Worm (Caenorhabditis elegans) whole organism, L2 larva: Measurements from ENCODE around the gene egl-38.

Experiments
- C34F6.9 ChIP-seq: fragments of 150-350 bp; optimal IDR thresholded peaks from 2 replicates; lab custom pipeline; 2014; ENCODE audit warnings: missing biosample characterization, missing genetic modification characterization
- F13H6.1 ChIP-seq: sonication (generic microtip); optimal IDR thresholded peaks from 2 replicates; lab custom pipeline; 2016; ENCODE audit warnings: missing genetic modification characterization, missing compliant biosample characterization
- R02D3.7 ChIP-seq: fragments of 150-350 bp; optimal IDR thresholded peaks from 2 replicates; lab custom pipeline; 2014; ENCODE audit warnings: missing biosample characterization, missing genetic modification characterization
- Y55F3AM.14 ChIP-seq: fragments of 200-800 bp; sonication (Bioruptor generic); optimal IDR thresholded peaks from 2 replicates; lab custom pipeline; 2018; ENCODE audit warnings: mild to moderate bottlenecking, missing genetic modification characterization, missing compliant biosample characterization
- ZK546.5 ChIP-seq: sonication (generic microtip); optimal IDR thresholded peaks from 2 replicates; lab custom pipeline; 2017; ENCODE audit warnings: missing biosample characterization, missing genetic modification characterization
- aly-2 ChIP-seq: fragments of 150-350 bp; optimal IDR thresholded peaks from 2 replicates; lab custom pipeline; 2014; ENCODE audit warnings: missing biosample characterization, missing genetic modification characterization
- ama-1 ChIP-seq: fragments of 150-350 bp; optimal IDR thresholded peaks from 2 replicates; lab custom pipeline; 2018; ENCODE audit warnings: inconsistent platforms
- ceh-16 ChIP-seq: fragments of 150-350 bp; optimal IDR thresholded peaks from 2 replicates; lab custom pipeline; 2014; ENCODE audit warnings: missing biosample characterization, missing genetic modification characterization
- ceh-82 ChIP-seq: fragments of 150-350 bp; optimal IDR thresholded peaks from 2 replicates; lab custom pipeline; 2014; ENCODE audit warnings: missing biosample characterization, missing genetic modification characterization
- crh-2 ChIP-seq: sonication (generic microtip); optimal IDR thresholded peaks from 2 replicates; lab custom pipeline; 2017; ENCODE audit warnings: missing biosample characterization, missing genetic modification characterization
- dmd-4 ChIP-seq: sonication (generic microtip); optimal IDR thresholded peaks from 2 replicates; lab custom pipeline; 2017; ENCODE audit warnings: missing biosample characterization, missing genetic modification characterization
- egl-27 ChIP-seq: sonication (generic microtip); optimal IDR thresholded peaks from 3 replicates; lab custom pipeline; 2017; ENCODE audit warnings: missing biosample characterization, missing genetic modification reagents, missing genetic modification characterization
- elt-1 ChIP-seq: fragments of 150-350 bp; optimal IDR thresholded peaks from 2 replicates; lab custom pipeline; 2014; ENCODE audit warnings: missing biosample characterization, missing genetic modification characterization
- elt-3 ChIP-seq: sonication (generic microtip); optimal IDR thresholded peaks from 2 replicates; lab custom pipeline; 2017; ENCODE audit warnings: missing biosample characterization, missing genetic modification characterization
- fos-1 ChIP-seq: fragments of 150-350 bp; optimal IDR thresholded peaks from 2 replicates; lab custom pipeline; 2014; ENCODE audit warnings: missing biosample characterization, missing genetic modification characterization
- gmeb-1 ChIP-seq: fragments of 150-350 bp; optimal IDR thresholded peaks from 2 replicates; lab custom pipeline; 2014; ENCODE audit warnings: missing biosample characterization, missing genetic modification characterization
- lin-11 ChIP-seq: fragments of 150-350 bp; sonication (generic microtip); optimal IDR thresholded peaks from 2 replicates; lab custom pipeline; 2014; ENCODE audit warnings: missing biosample characterization, missing genetic modification characterization, inconsistent platforms, mixed read lengths
- lin-13 ChIP-seq: fragments of 150-350 bp; optimal IDR thresholded peaks from 2 replicates; lab custom pipeline; 2014; ENCODE audit warnings: missing biosample characterization, missing genetic modification reagents, missing genetic modification characterization
- lin-39 ChIP-seq: fragments of 150-350 bp; optimal IDR thresholded peaks from 2 replicates; lab custom pipeline; 2014; ENCODE audit warnings: missing biosample characterization, missing genetic modification reagents, missing genetic modification characterization
- lsy-2 ChIP-seq, 2 experiments: fragments of 150-350 bp in 1 of 2; sonication (generic microtip) in 1 of 2; optimal IDR thresholded peaks; 2 replicates each; lab custom pipeline; 2014 to 2017; ENCODE audit warnings: missing biosample characterization in 2 of 2, missing genetic modification characterization in 2 of 2
- mab-5 ChIP-seq: fragments of 150-350 bp; optimal IDR thresholded peaks from 2 replicates; lab custom pipeline; 2014; ENCODE audit warnings: missing biosample characterization, missing genetic modification characterization
- mbf-1 ChIP-seq: sonication (generic microtip); optimal IDR thresholded peaks from 2 replicates; lab custom pipeline; 2017; ENCODE audit warnings: missing biosample characterization, missing genetic modification characterization
- mdl-1 ChIP-seq, 2 experiments: fragments of 150-350 bp in 1 of 2; sonication (generic microtip) in 1 of 2; optimal IDR thresholded peaks; 2 replicates each; lab custom pipeline; 2017; ENCODE audit warnings: missing biosample characterization in 2 of 2, missing genetic modification characterization in 2 of 2
- nhr-10 ChIP-seq: sonication (generic microtip); optimal IDR thresholded peaks from 2 replicates; lab custom pipeline; 2017; ENCODE audit warnings: missing biosample characterization, missing genetic modification characterization
- nhr-11 ChIP-seq: fragments of 150-350 bp; optimal IDR thresholded peaks from 2 replicates; lab custom pipeline; 2014; ENCODE audit warnings: missing biosample characterization, missing genetic modification characterization
- nhr-12 ChIP-seq: fragments of 150-350 bp; optimal IDR thresholded peaks from 2 replicates; lab custom pipeline; 2014; ENCODE audit warnings: missing biosample characterization, missing genetic modification characterization
- nhr-129 ChIP-seq: fragments of 150-350 bp; optimal IDR thresholded peaks from 2 replicates; lab custom pipeline; 2014; ENCODE audit warnings: missing biosample characterization, missing genetic modification characterization
- nhr-21 ChIP-seq: fragments of 150-350 bp; optimal IDR thresholded peaks from 2 replicates; lab custom pipeline; 2014; ENCODE audit warnings: missing biosample characterization, missing genetic modification characterization
- nhr-23 ChIP-seq: fragments of 150-350 bp; optimal IDR thresholded peaks from 2 replicates; lab custom pipeline; 2014; ENCODE audit warnings: missing biosample characterization, missing genetic modification reagents, missing genetic modification characterization
- nhr-237 ChIP-seq: fragments of 150-350 bp; optimal IDR thresholded peaks from 2 replicates; lab custom pipeline; 2014; ENCODE audit warnings: missing biosample characterization, missing genetic modification characterization
- nhr-25 ChIP-seq: fragments of 150-350 bp; sonication (generic microtip); optimal IDR thresholded peaks from 3 replicates; lab custom pipeline; 2014; ENCODE audit warnings: missing biosample characterization, missing genetic modification characterization
- nhr-6 ChIP-seq: fragments of 150-350 bp; optimal IDR thresholded peaks from 2 replicates; lab custom pipeline; 2014; ENCODE audit warnings: missing biosample characterization, missing genetic modification characterization
- nhr-77 ChIP-seq: fragments of 150-350 bp; optimal IDR thresholded peaks from 2 replicates; lab custom pipeline; 2014; ENCODE audit warnings: missing biosample characterization, missing genetic modification characterization
- peb-1 ChIP-seq: fragments of 150-350 bp; optimal IDR thresholded peaks from 2 replicates; lab custom pipeline; 2014; ENCODE audit warnings: missing biosample characterization, missing genetic modification characterization
- sem-4 ChIP-seq: fragments of 150-350 bp; optimal IDR thresholded peaks from 2 replicates; lab custom pipeline; 2014; ENCODE audit warnings: missing biosample characterization, missing genetic modification reagents, missing genetic modification characterization
- skn-1 ChIP-seq: sonication (generic microtip); optimal IDR thresholded peaks from 2 replicates; lab custom pipeline; 2017; ENCODE audit warnings: missing biosample characterization, missing genetic modification characterization
- sma-9 ChIP-seq, 2 experiments: fragments of 150-350 bp in 1 of 2; sonication (generic microtip) in 1 of 2; optimal IDR thresholded peaks; 2 replicates each; lab custom pipeline; 2014 to 2016; ENCODE audit warnings: missing genetic modification characterization in 2 of 2, mild to moderate bottlenecking in 1 of 2, missing biosample characterization in 1 of 2, missing compliant biosample characterization in 1 of 2, missing genetic modification reagents in 1 of 2, moderate library complexity in 1 of 2
- snpc-4 ChIP-seq: fragments of 150-350 bp; optimal IDR thresholded peaks from 2 replicates; lab custom pipeline; 2014; ENCODE audit warnings: missing biosample characterization, missing genetic modification characterization
- unc-39 ChIP-seq: fragments of 150-350 bp; optimal IDR thresholded peaks from 2 replicates; lab custom pipeline; 2014; ENCODE audit warnings: missing biosample characterization, missing genetic modification characterization
- unc-55 ChIP-seq: fragments of 150-350 bp; sonication (generic microtip); optimal IDR thresholded peaks from 3 replicates; lab custom pipeline; 2014; ENCODE audit warnings: missing biosample characterization, missing genetic modification reagents, missing genetic modification characterization
- unc-62 ChIP-seq: fragments of 150-350 bp; optimal IDR thresholded peaks from 2 replicates; lab custom pipeline; 2014; ENCODE audit warnings: missing biosample characterization, missing genetic modification reagents, missing genetic modification characterization
- zag-1 ChIP-seq: fragments of 150-350 bp; optimal IDR thresholded peaks from 2 replicates; lab custom pipeline; 2014; ENCODE audit warnings: missing biosample characterization, missing genetic modification characterization
- ztf-1 ChIP-seq: fragments of 200-800 bp; sonication (Bioruptor generic); conservative IDR thresholded peaks from 2 replicates; pipeline ENCODE4 v1.3.6; 2022; ENCODE audit warnings: missing genetic modification characterization, missing compliant biosample characterization
- ztf-11 ChIP-seq: sonication (generic microtip); optimal IDR thresholded peaks from 2 replicates; lab custom pipeline; 2017; ENCODE audit warnings: missing biosample characterization, missing genetic modification characterization
- ztf-4 ChIP-seq: fragments of 150-350 bp; optimal IDR thresholded peaks from 2 replicates; lab custom pipeline; 2014; ENCODE audit warnings: missing biosample characterization, missing genetic modification characterization

The egl-38 gene

ce11 chrIV:10066456-10066855, 43.9 kb downstream of the egl-38 start:
- TF ChIP-seq lin-11 (tag; lab: Kevin White, UChicago) (no peak), fos-1 (tag; lab: Kevin White, UChicago) (peak; percentile 61)

- peak; percentile 3 for TF ChIP-seq lin-39 (tag; lab: Kevin White, UChicago)
- TF ChIP-seq aly-2 (tag; lab: Kevin White, UChicago): no peak
- no peak for TF ChIP-seq unc-55 (GFP tag; lab: Kevin White, UChicago)
- TF ChIP-seq nhr-237: no peak
- no peak for TF ChIP-seq nhr-12
- no peak for TF ChIP-seq C34F6.9 (tag; lab: Kevin White, UChicago)
- TF ChIP-seq mab-5 (tag; lab: Kevin White, UChicago): peak; percentile 68
- TF ChIP-seq ztf-11 (tag; lab: Kevin White, UChicago): no peak
- peak; percentile 12 for TF ChIP-seq nhr-129
- no peak for TF ChIP-seq egl-27 (tag; lab: Kevin White, UChicago)
- TF ChIP-seq R02D3.7 (tag; lab: Kevin White, UChicago): no peak
- TF ChIP-seq nhr-23 (tag; lab: Kevin White, UChicago): no peak
- TF ChIP-seq sma-9 (GFP tag; optimal IDR thresholded peaks at IDR 0.05; lab: Kevin White, UChicago): no peak
- TF ChIP-seq sma-9 (tag; optimal IDR thresholded peaks at IDR 0.05; lab: Kevin White, UChicago): no peak
- no peak for TF ChIP-seq peb-1
- no peak for TF ChIP-seq snpc-4 (tag; lab: Kevin White, UChicago)
Observed at ce11 chrIV:10065159-10065558, 45.2 kb downstream of the egl-38 start.

- TF ChIP-seq snpc-4 (tag; lab: Kevin White, UChicago): no peak
- TF ChIP-seq mab-5 (tag; lab: Kevin White, UChicago): no peak
- TF ChIP-seq nhr-10 (tag; lab: Kevin White, UChicago): no peak
- no peak for TF ChIP-seq nhr-21 (tag; lab: Kevin White, UChicago)
- no peak for TF ChIP-seq ztf-11 (tag; lab: Kevin White, UChicago)
- no peak for TF ChIP-seq skn-1 (tag; lab: Kevin White, UChicago)
- TF ChIP-seq crh-2 (tag; lab: Kevin White, UChicago): no peak
- TF ChIP-seq unc-39 (tag; lab: Kevin White, UChicago): no peak
- no peak for TF ChIP-seq ztf-4 (tag; lab: Kevin White, UChicago)
- no peak for TF ChIP-seq nhr-11
- no peak for TF ChIP-seq Y55F3AM.14
- TF ChIP-seq lin-13: no peak
- TF ChIP-seq elt-1 (tag; lab: Kevin White, UChicago): no peak
- TF ChIP-seq nhr-77 (tag; lab: Kevin White, UChicago): no peak
- TF ChIP-seq sem-4: no peak
- no peak for TF ChIP-seq egl-27 (tag; lab: Kevin White, UChicago)
- TF ChIP-seq gmeb-1: no peak
- TF ChIP-seq elt-3: no peak
- TF ChIP-seq nhr-237: no peak
- TF ChIP-seq, all 48 proteins: peak for 0
Observed at ce11 chrIV:10063941-10064340, 46.4 kb downstream of the egl-38 start.

ce11 chrIV:10062728-10063127, 47.6 kb downstream of the egl-38 start, which contains the start of gene ipla-7:
Gene ipla-7 (minus strand): TSS chrIV:10062849.
- TF ChIP-seq C34F6.9 (tag; lab: Kevin White, UChicago) (peak; percentile 70), F13H6.1 (tag; lab: Kevin White, UChicago) (peak; percentile 29), fos-1 (tag; lab: Kevin White, UChicago) (peak; percentile 62), ztf-1 (GFP tag; lab: Robert Waterston, UW) (no peak), ceh-16 (tag; lab: Kevin White, UChicago) (no peak), egl-27 (tag; lab: Kevin White, UChicago) (no peak), mbf-1 (tag; lab: Kevin White, UChicago) (no peak), nhr-11 (no peak), lin-11 (tag; lab: Kevin White, UChicago) (no peak), R02D3.7 (tag; lab: Kevin White, UChicago) (no peak), ZK546.5 (tag; lab: Kevin White, UChicago) (no peak), nhr-129 (peak; percentile 11), dmd-4 (no peak), nhr-77 (tag; lab: Kevin White, UChicago) (no peak), lin-39 (tag; lab: Kevin White, UChicago) (no peak), crh-2 (tag; lab: Kevin White, UChicago) (peak; percentile 62), nhr-25 (tag; lab: Kevin White, UChicago) (no peak), nhr-10 (tag; lab: Kevin White, UChicago) (no peak), elt-3 (no peak), unc-55 (GFP tag; lab: Kevin White, UChicago) (peak; percentile 29), unc-62 (GFP tag; lab: Kevin White, UChicago) (no peak), lin-13 (no peak), mdl-1 (tag; optimal IDR thresholded peaks at IDR 0.05; lab: Kevin White, UChicago) (peak in 1 of 2 experiments; percentile 33), Y55F3AM.14 (no peak), nhr-23 (tag; lab: Kevin White, UChicago) (no peak), lsy-2 (tag; optimal IDR thresholded peaks at IDR 0.05; lab: Kevin White, UChicago) (peak in 1 of 2 experiments; percentile 21), snpc-4 (tag; lab: Kevin White, UChicago) (peak; percentile 5), peb-1 (no peak), aly-2 (tag; lab: Kevin White, UChicago) (no peak), ztf-4 (tag; lab: Kevin White, UChicago) (no peak), ama-1 (lab: Kevin White, UChicago) (no peak), zag-1 (peak; percentile 31), ceh-82 (tag; lab: Kevin White, UChicago) (no peak), nhr-6 (tag; lab: Kevin White, UChicago) (no peak), skn-1 (tag; lab: Kevin White, UChicago) (no peak), gmeb-1 (no peak), ztf-11 (tag; lab: Kevin White, UChicago) (no peak)
